Worm (Caenorhabditis elegans): Measurements from ENCODE around the gene mltn-8.

DNA sequence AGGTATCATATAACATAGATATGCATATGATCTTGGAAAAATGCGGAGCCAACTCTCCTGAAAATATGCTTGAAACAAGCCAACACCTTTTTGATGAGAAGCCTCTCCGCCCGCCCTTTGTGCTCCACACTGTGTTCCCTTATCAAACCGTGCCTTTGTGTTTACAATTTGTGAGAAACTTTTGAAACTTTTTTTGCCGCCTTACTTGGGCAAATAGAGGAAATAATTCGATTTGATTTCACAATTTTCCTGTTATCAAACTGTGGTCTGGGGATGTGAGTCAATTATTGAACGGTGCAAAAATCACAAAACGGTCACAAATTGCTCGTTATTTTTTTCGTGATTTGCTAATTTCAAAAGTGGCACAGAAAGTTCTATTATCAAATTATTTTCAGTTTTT lies 47.5 kb downstream of the mltn-8 start:
- TF ChIP-seq mep-1 (tag; optimal IDR thresholded peaks at IDR 0.05) (no peak), daf-8 (GFP tag; IDR thresholded peaks at IDR 0.05) (no peak), zag-1 (tag; optimal IDR thresholded peaks at IDR 0.05) (no peak)
